Worm (Caenorhabditis elegans): ENCODE results near the gene F47D12.7.

DNA sequence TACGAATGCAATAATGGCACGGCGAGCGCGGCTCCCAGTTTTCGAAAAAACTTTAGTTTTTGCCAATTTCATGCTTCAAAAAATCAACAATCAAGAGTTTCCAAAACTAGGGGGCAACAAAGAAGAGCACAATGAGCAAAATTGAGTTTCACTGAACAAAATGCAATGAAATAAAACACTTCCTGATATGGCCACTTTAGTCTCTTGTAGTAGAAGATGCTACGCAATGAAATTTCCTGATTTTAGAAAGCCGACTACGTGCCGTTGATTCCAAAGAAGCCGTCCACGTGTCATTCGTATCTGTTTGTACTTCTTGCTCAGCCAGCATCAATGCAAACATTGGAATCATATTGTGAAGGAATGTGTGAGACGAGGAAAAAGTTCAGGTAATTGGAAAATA, 38.5 kb upstream of the F47D12.7 start:
- TF ChIP-seq egl-27 (tag; optimal IDR thresholded peaks at IDR 0.05) (no peak), mep-1 (tag; optimal IDR thresholded peaks at IDR 0.05) (no peak), nhr-42 (GFP tag; IDR thresholded peaks at IDR 0.05) (no peak), nhr-237 (tag; optimal IDR thresholded peaks at IDR 0.05) (no peak), dve-1 (tag; optimal IDR thresholded peaks at IDR 0.05; ENCODE audit: insufficient read depth) (no peak), ztf-11 (tag; optimal IDR thresholded peaks at IDR 0.05) (no peak), nhr-6 (tag; optimal IDR thresholded peaks at IDR 0.05) (no peak)

Data from whole organism, L4 larva.